Fruit fly (Drosophila melanogaster) whole organism, pupa: ENCODE data around the gene loaf.
A peak's percentile ranks its signal among the peaks of the same experiment; 100 is the strongest.

Source experiments
- CG10348 ChIP-seq: fragments of 200-800 bp; sonication (Bioruptor generic); IDR thresholded peaks from 2 replicates; pipeline ENCODE4 v1.3.6; 2022; ENCODE audit warnings: missing biosample characterization, missing genetic modification characterization
- CG12605 ChIP-seq: fragments of 200-800 bp; sonication (Bioruptor generic); IDR thresholded peaks from 2 replicates; pipeline ENCODE4 v1.3.6; 2022; ENCODE audit warnings: missing biosample characterization, missing genetic modification characterization
- CG13204 ChIP-seq: fragments of 200-800 bp; sonication (Bioruptor generic); optimal IDR thresholded peaks from 2 replicates; lab custom pipeline; 2018; ENCODE audit warnings: missing biosample characterization, mild to moderate bottlenecking, missing genetic modification characterization, moderate library complexity
- CG14655 ChIP-seq: fragments of 200-800 bp; sonication (Bioruptor generic); optimal IDR thresholded peaks from 3 replicates; lab custom pipeline; 2017; ENCODE audit warnings: mild to moderate bottlenecking, missing biosample characterization, missing genetic modification reagents, missing genetic modification characterization
- CG15710 ChIP-seq: fragments of 200-800 bp; sonication (Bioruptor generic); optimal IDR thresholded peaks from 2 replicates; lab custom pipeline; 2018; ENCODE audit warnings: missing biosample characterization, mild to moderate bottlenecking, missing genetic modification characterization, moderate library complexity
- CG17806 ChIP-seq: fragments of 200-800 bp; sonication (Bioruptor generic); optimal IDR thresholded peaks from 2 replicates; lab custom pipeline; 2018; ENCODE audit warnings: missing biosample characterization, mild to moderate bottlenecking, missing genetic modification characterization, moderate library complexity
- CG32121 ChIP-seq: fragments of 200-800 bp; sonication (Bioruptor generic); IDR thresholded peaks from 2 replicates; pipeline ENCODE4 v1.3.6; 2022; ENCODE audit warnings: missing biosample characterization, missing genetic modification characterization
- CG34367 ChIP-seq: fragments of 200-800 bp; sonication (Bioruptor generic); optimal IDR thresholded peaks from 2 replicates; lab custom pipeline; 2018; ENCODE audit warnings: missing biosample characterization, mild to moderate bottlenecking, missing genetic modification characterization
- CG4496 ChIP-seq: fragments of 200-800 bp; sonication (Bioruptor generic); IDR thresholded peaks from 3 replicates; pipeline ENCODE4 v1.3.6; 2022; ENCODE audit warnings: missing biosample characterization, missing genetic modification characterization
- CG8159 ChIP-seq: fragments of 200-800 bp; sonication (Bioruptor generic); optimal IDR thresholded peaks from 3 replicates; lab custom pipeline; 2018; ENCODE audit warnings: missing biosample characterization, mild to moderate bottlenecking, missing genetic modification characterization, moderate library complexity
- CG8301 ChIP-seq: fragments of 200-800 bp; sonication (Bioruptor generic); optimal IDR thresholded peaks from 2 replicates; lab custom pipeline; 2018; ENCODE audit warnings: missing biosample characterization, mild to moderate bottlenecking, missing genetic modification characterization
- CG9948 ChIP-seq: fragments of 200-800 bp; sonication (Bioruptor generic); optimal IDR thresholded peaks from 2 replicates; lab custom pipeline; 2018; ENCODE audit warnings: missing biosample characterization, mild to moderate bottlenecking, missing genetic modification characterization, moderate library complexity
- D1 ChIP-seq: fragments of 200-800 bp; sonication (Bioruptor generic); optimal IDR thresholded peaks from 2 replicates; lab custom pipeline; 2018; ENCODE audit warnings: missing biosample characterization, mild to moderate bottlenecking, missing genetic modification characterization, moderate library complexity
- EcR ChIP-seq: fragments of 200-800 bp; sonication (Bioruptor generic); optimal IDR thresholded peaks from 3 replicates; lab custom pipeline; 2019; ENCODE audit warnings: missing biosample characterization, missing genetic modification characterization, mild to moderate bottlenecking, moderate library complexity, missing genetic modification reagents
- Ets98B ChIP-seq: fragments of 200-800 bp; sonication (Bioruptor generic); IDR thresholded peaks from 2 replicates; pipeline ENCODE4 v1.3.6; 2022; ENCODE audit warnings: missing biosample characterization, missing genetic modification characterization
- Pif1A ChIP-seq: fragments of 200-800 bp; sonication (Bioruptor generic); optimal IDR thresholded peaks from 3 replicates; lab custom pipeline; 2016; ENCODE audit warnings: missing biosample characterization, missing genetic modification characterization
- Pif1B ChIP-seq: fragments of 200-800 bp; sonication (Bioruptor generic); optimal IDR thresholded peaks from 3 replicates; lab custom pipeline; 2016; ENCODE audit warnings: missing biosample characterization, missing genetic modification characterization
- Snoo ChIP-seq: fragments of 200-800 bp; sonication (Bioruptor generic); optimal IDR thresholded peaks from 3 replicates; lab custom pipeline; 2017; ENCODE audit warnings: missing biosample characterization, mild to moderate bottlenecking, missing genetic modification characterization, inconsistent platforms
- fd96Ca ChIP-seq: fragments of 200-800 bp; sonication (Bioruptor generic); IDR thresholded peaks from 3 replicates; pipeline ENCODE4 v1.3.6; 2022; ENCODE audit warnings: missing biosample characterization, missing genetic modification characterization
- gl ChIP-seq: fragments of 200-800 bp; sonication (Bioruptor generic); optimal IDR thresholded peaks from 2 replicates; lab custom pipeline; 2018; ENCODE audit warnings: missing biosample characterization, mild to moderate bottlenecking, missing genetic modification characterization
- rn ChIP-seq: fragments of 200-800 bp; sonication (Bioruptor generic); IDR thresholded peaks from 2 replicates; pipeline ENCODE4 v1.3.6; 2022; ENCODE audit warnings: missing biosample characterization, missing genetic modification characterization

Gene loaf

DNA sequence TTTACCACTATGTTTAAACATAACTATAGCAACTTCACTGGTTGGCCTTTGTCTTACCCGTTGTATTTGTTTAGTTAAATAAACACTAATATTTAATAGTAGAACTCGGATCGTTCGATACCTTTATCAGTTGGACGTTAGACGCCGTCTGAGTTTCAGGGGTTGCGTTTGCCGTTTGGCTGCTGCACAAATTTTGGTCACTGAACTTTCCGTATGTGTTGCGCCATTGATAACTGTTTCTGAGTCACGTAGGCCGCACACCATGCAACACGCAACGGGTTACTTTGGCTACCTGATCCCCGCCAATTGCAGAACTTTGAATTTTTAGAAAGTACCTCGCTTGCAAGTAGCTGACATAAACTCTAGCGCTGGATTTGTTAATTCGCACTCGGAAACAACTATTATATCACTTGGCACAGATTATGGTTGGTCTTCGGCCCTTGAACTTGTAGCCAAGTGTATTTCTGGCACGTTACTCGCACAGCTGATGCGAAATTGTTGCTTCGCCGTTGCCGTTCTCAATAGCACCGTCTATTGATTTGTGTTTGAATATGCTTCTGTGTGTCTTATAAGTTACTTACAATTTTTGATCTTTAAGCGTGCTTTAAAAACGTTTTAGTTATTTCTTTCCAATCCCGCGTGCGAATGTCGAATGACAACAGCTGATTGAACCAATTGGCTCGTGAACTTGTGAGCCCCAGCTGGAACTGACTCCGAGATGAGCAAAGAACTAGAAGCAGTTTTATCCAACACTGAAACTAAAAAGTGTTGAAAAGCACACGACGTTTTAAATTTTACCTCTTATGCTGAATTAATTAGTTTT, 69.5 kb downstream of the loaf start, which contains the start of gene Dph1:
Dph1 (minus strand) TSS at position 670 of the 823 bp plus-strand sequence.
- TF ChIP-seq CG15710 (peak; percentile 86), CG10348 (GFP tag; lab: Robert Waterston, UW) (peak; percentile 63), CG32121 (GFP tag; lab: Robert Waterston, UW) (peak; percentile 96), CG4496 (GFP tag; lab: Robert Waterston, UW) (peak; percentile 98), Pif1A (GFP tag; lab: Kevin White, UChicago) (peak; percentile 95), fd96Ca (GFP tag; lab: Robert Waterston, UW) (peak; percentile 97), CG34367 (peak; percentile 92), CG17806 (peak; percentile 94), CG12605 (GFP tag; lab: Robert Waterston, UW) (peak; percentile 92), CG14655 (peak; percentile 95), CG13204 (no peak), gl (tag; lab: Kevin White, UChicago) (peak; percentile 87), Ets98B (GFP tag; lab: Robert Waterston, UW) (peak; percentile 95), rn (GFP tag; lab: Robert Waterston, UW) (peak; percentile 82), Snoo (peak; percentile 90), CG8159 (tag; lab: Kevin White, UChicago) (peak; percentile 91), D1 (tag; lab: Kevin White, UChicago) (peak; percentile 72), CG9948 (tag; lab: Kevin White, UChicago) (peak; percentile 88), CG8301 (tag; lab: Kevin White, UChicago) (peak; percentile 95), EcR (peak; percentile 93), Pif1B (peak; percentile 91)

DNA sequence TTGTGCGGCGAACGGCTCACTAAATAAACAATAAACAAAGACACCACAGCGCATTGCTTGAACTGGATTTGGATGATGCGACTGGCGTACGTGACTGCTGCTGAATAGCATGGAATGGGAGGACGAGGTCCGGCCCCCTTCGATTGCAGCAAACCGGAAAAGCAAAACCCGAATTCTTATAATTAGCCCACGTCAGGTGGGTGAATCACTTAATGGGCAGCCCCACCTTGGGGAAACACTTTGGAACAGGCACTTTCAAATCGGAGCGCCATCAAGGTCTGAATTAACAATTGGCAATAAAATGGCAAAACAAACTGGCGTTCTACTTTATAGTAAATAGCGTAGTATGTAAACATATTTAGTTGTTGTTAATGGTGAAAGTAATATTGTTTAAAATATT, 70.2 kb downstream of the loaf start:
- TF ChIP-seq CG8159 (tag; lab: Kevin White, UChicago) (no peak), CG9948 (tag; lab: Kevin White, UChicago) (no peak), CG14655 (no peak), CG4496 (GFP tag; lab: Robert Waterston, UW) (no peak), CG15710 (no peak), EcR (no peak), CG10348 (GFP tag; lab: Robert Waterston, UW) (no peak), Ets98B (GFP tag; lab: Robert Waterston, UW) (no peak), fd96Ca (GFP tag; lab: Robert Waterston, UW) (no peak), D1 (tag; lab: Kevin White, UChicago) (no peak), CG13204 (no peak), CG12605 (GFP tag; lab: Robert Waterston, UW) (no peak), gl (tag; lab: Kevin White, UChicago) (no peak)

dm6 chr3L:11695063-11695462, 70.9 kb downstream of the loaf start:
- TF ChIP-seq EcR (peak; percentile 38), Ets98B (GFP tag; lab: Robert Waterston, UW) (no peak)

dm6 chr3L:11692853-11693252, 73.1 kb downstream of the loaf start:
- TF ChIP-seq CG10348 (GFP tag; lab: Robert Waterston, UW), result no peak

DNA sequence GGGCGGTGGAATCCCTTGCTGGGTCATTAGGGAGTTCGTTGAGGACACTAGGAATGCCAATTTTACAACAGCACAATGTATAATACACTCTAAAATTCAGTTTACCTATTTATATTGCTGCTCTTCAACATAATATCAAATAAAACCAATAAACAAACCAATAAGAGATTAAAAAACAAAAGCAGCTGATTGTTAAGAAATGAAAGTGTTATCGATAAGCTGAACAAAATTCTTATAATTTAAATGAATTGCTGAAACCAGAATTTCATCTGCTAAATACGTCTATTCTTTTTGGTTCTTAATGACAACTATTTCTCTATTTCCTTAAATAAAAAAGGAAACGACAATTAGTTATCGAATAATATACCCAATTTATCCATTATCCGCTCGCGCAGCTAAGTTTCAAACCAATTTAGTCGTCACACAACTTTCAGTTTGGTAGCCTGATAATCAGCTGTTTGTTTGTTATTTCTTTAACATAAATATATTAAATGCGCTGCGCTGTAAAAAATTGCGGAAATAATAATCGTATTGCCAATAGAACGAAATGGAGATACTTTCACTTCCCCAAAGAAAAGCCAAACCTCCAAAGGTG, 74.7 kb downstream of the loaf start, which contains the start of the genes Pldn and CG14135:
Pldn (minus strand) TSS at position 197 of the 595 bp plus-strand sequence.
CG14135 (plus strand) TSS at position 369 of the 595 bp plus-strand sequence.
- TF ChIP-seq D1 (tag; lab: Kevin White, UChicago), result peak; percentile 12
- no peak for TF ChIP-seq Pif1B

DNA sequence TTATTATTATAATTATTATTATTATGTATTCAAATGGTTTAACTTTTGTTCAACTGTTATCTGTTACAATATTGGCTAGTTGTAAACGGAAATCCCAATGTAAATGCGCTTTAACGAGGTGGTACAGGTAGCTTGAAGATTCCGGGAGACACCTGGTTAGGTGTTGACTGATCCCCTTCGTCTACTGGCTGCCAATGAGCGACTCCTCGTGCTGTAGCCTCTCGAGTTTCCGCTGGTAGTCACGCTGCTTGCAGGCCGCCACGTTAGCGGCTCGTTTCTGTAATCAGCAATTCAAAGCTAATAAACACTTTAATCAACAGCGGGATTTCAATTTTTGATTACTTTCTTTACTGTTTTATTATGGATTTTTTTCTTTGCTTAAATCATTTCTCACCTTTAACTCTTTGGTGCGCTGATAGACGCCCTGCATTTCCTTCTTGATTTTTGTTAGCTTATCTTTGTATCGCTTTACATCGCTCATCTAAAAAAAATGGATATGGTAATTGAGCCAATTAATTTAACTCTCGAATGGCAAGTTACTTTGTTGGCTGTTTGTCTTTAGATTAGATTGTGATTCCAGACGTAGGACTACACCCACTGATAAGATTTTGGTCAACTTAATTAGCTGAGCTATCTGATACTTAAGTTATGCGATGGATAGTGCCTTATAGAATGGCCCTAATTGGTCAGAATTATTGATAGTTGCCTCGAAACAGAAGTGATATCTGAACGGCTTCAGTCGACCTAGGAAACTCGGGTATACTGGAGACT, 76.0 kb downstream of the loaf start:
- TF ChIP-seq fd96Ca (GFP tag; lab: Robert Waterston, UW) (no peak), CG15710 (no peak), rn (GFP tag; lab: Robert Waterston, UW) (no peak), CG17806 (no peak), CG8301 (tag; lab: Kevin White, UChicago) (no peak), Pif1B (no peak), gl (tag; lab: Kevin White, UChicago) (no peak), Ets98B (GFP tag; lab: Robert Waterston, UW) (no peak), EcR (no peak), CG8159 (tag; lab: Kevin White, UChicago) (no peak), CG13204 (no peak), CG4496 (GFP tag; lab: Robert Waterston, UW) (no peak), CG34367 (no peak), CG10348 (GFP tag; lab: Robert Waterston, UW) (no peak), D1 (tag; lab: Kevin White, UChicago) (no peak)
